Worm (Caenorhabditis elegans): ENCODE measurements around the gene F35A5.5.

- TF ChIP-seq dao-5 (tag; optimal IDR thresholded peaks at IDR 0.05) (no peak), him-1 (tag; optimal IDR thresholded peaks at IDR 0.05) (no peak), W03F9.2 (tag; optimal IDR thresholded peaks at IDR 0.05) (no peak)
Observed at ce11 chrX:3755753-3756152, 39.8 kb downstream of the F35A5.5 start.

Measured in whole organism, L4/young adult.